Fruit fly (Drosophila melanogaster) whole organism, wandering third instar larva: Measurements from ENCODE around the gene CG5880.

ENCODE experiments used
- Abd-B ChIP-seq: fragments of >200 bp; optimal IDR thresholded peaks from 2 replicates; lab custom pipeline; 2017; ENCODE audit warnings: missing biosample characterization, missing genetic modification characterization
- CG32264 ChIP-seq: fragments of 200-800 bp; sonication (Bioruptor generic); optimal IDR thresholded peaks from 2 replicates; lab custom pipeline; 2016; ENCODE audit warnings: missing biosample characterization, missing genetic modification characterization
- CG9705 ChIP-seq: fragments of 200-800 bp; sonication (Bioruptor generic); optimal IDR thresholded peaks from 2 replicates; lab custom pipeline; 2018; ENCODE audit warnings: missing biosample characterization, mild to moderate bottlenecking, missing genetic modification characterization
- CrebA ChIP-seq: fragments of 200-800 bp; sonication (Bioruptor generic); optimal IDR thresholded peaks from 2 replicates; lab custom pipeline; 2016; ENCODE audit warnings: missing biosample characterization, mild to moderate bottlenecking, missing genetic modification characterization, borderline replicate concordance
- Dfd ChIP-seq: fragments of >200 bp; optimal IDR thresholded peaks from 2 replicates; lab custom pipeline; 2017; ENCODE audit warnings: missing biosample characterization, missing genetic modification characterization
- Dif ChIP-seq: fragments of 200-275, 200-300 bp; sonication (Bioruptor generic); optimal IDR thresholded peaks from 2 replicates; lab custom pipeline; 2018; ENCODE audit warnings: missing biosample characterization, missing genetic modification characterization; ENCODE audit not compliant: partially characterized antibody
- GATAd ChIP-seq: sonication (Bioruptor generic); optimal IDR thresholded peaks from 2 replicates; lab custom pipeline; 2016; ENCODE audit warnings: missing biosample characterization, missing genetic modification characterization
- HLH106 ChIP-seq: fragments of 200-800 bp; optimal IDR thresholded peaks from 3 replicates; lab custom pipeline; 2019; ENCODE audit warnings: missing biosample characterization, mild to moderate bottlenecking, missing genetic modification characterization, moderate library complexity
- Hnf4 ChIP-seq: fragments of 200-800 bp; sonication (Bioruptor generic); optimal IDR thresholded peaks from 2 replicates; lab custom pipeline; 2016; ENCODE audit warnings: missing biosample characterization, mild to moderate bottlenecking, missing genetic modification characterization
- Hr78 ChIP-seq: fragments of >200 bp; optimal IDR thresholded peaks from 2 replicates; lab custom pipeline; 2017; ENCODE audit warnings: missing biosample characterization, missing genetic modification characterization
- Hr83 ChIP-seq: fragments of 200-300 bp; sonication (Bioruptor generic); optimal IDR thresholded peaks from 2 replicates; lab custom pipeline; 2016; ENCODE audit warnings: missing biosample characterization, mild to moderate bottlenecking, missing genetic modification characterization, moderate library complexity; ENCODE audit not compliant: poor library complexity, severe bottlenecking
- Jra ChIP-seq: sonication (Bioruptor generic); optimal IDR thresholded peaks from 2 replicates; lab custom pipeline; 2016; ENCODE audit warnings: missing biosample characterization, missing genetic modification characterization
- Mio ChIP-seq: sonication (Bioruptor generic); optimal IDR thresholded peaks from 2 replicates; lab custom pipeline; 2016; ENCODE audit warnings: missing biosample characterization, missing genetic modification characterization
- Myc ChIP-seq: fragments of >200 bp; optimal IDR thresholded peaks from 2 replicates; lab custom pipeline; 2017
- N ChIP-seq: fragments of >200 bp; optimal IDR thresholded peaks from 2 replicates; lab custom pipeline; 2018; ENCODE audit warnings: missing biosample characterization, missing external identifiers, missing genetic modification characterization
- OdsH ChIP-seq: fragments of 200-800 bp; sonication (Bioruptor generic); optimal IDR thresholded peaks from 2 replicates; lab custom pipeline; 2016; ENCODE audit warnings: missing biosample characterization, mild to moderate bottlenecking, missing genetic modification characterization
- Sp1 ChIP-seq: fragments of 200-800 bp; sonication (Bioruptor generic); optimal IDR thresholded peaks from 3 replicates; lab custom pipeline; 2019; ENCODE audit warnings: missing biosample characterization, mild to moderate bottlenecking, missing genetic modification characterization, moderate library complexity
- Vsx2 ChIP-seq: fragments of 200-300, 225-300 bp; sonication (Bioruptor generic); optimal IDR thresholded peaks from 2 replicates; lab custom pipeline; 2018; ENCODE audit warnings: missing biosample characterization, missing genetic modification characterization; ENCODE audit not compliant: partially characterized antibody
- br ChIP-seq: fragments of 200-800 bp; sonication (Bioruptor generic); optimal IDR thresholded peaks from 2 replicates; lab custom pipeline; 2016; ENCODE audit warnings: missing biosample characterization, missing genetic modification characterization
- brk ChIP-seq: fragments of 200-800 bp; sonication (Bioruptor generic); optimal IDR thresholded peaks from 2 replicates; lab custom pipeline; 2016; ENCODE audit warnings: missing biosample characterization, mild to moderate bottlenecking, missing genetic modification characterization
- dl ChIP-seq, 2 experiments: fragments of 175-275, 200-275 bp in 1 of 2; fragments of 200-275 bp in 1 of 2; sonication (Bioruptor generic); optimal IDR thresholded peaks; lab custom pipeline; 2018; ENCODE audit warnings: mild to moderate bottlenecking in 2 of 2, missing biosample characterization in 2 of 2, missing genetic modification characterization in 2 of 2, moderate library complexity in 2 of 2; ENCODE audit not compliant: partially characterized antibody in 2 of 2, insufficient read depth in 1 of 2
- dmrt93B ChIP-seq: fragments of 200-800 bp; sonication (Bioruptor generic); optimal IDR thresholded peaks from 2 replicates; lab custom pipeline; 2018; ENCODE audit warnings: missing biosample characterization, mild to moderate bottlenecking, missing genetic modification characterization
- dsf ChIP-seq: sonication (Bioruptor generic); optimal IDR thresholded peaks from 2 replicates; lab custom pipeline; 2016; ENCODE audit warnings: missing biosample characterization, missing genetic modification characterization, borderline replicate concordance
- ey ChIP-seq: fragments of 200-800 bp; sonication (Bioruptor generic); optimal IDR thresholded peaks from 2 replicates; lab custom pipeline; 2016; ENCODE audit warnings: missing biosample characterization, missing genetic modification characterization
- foxo ChIP-seq, 2 experiments: fragments of 200-800 bp; sonication (Bioruptor generic); optimal IDR thresholded peaks; 2 replicates in 1 of 2; 3 replicates in 1 of 2; lab custom pipeline; 2016 to 2017; ENCODE audit warnings: missing biosample characterization in 2 of 2, missing genetic modification characterization in 2 of 2
- fru ChIP-seq: fragments of 200-800 bp; sonication (Bioruptor generic); optimal IDR thresholded peaks from 3 replicates; lab custom pipeline; 2016; ENCODE audit warnings: missing biosample characterization, mild to moderate bottlenecking, missing genetic modification characterization
- h ChIP-seq: fragments of 200-800 bp; sonication (Bioruptor generic); optimal IDR thresholded peaks from 3 replicates; lab custom pipeline; 2016; ENCODE audit warnings: missing biosample characterization, mild to moderate bottlenecking, missing genetic modification characterization
- jim ChIP-seq: fragments of 175-275, 200-325 bp; sonication (Bioruptor generic); optimal IDR thresholded peaks from 2 replicates; lab custom pipeline; 2016; ENCODE audit warnings: missing biosample characterization, mild to moderate bottlenecking, missing genetic modification characterization
- lola ChIP-seq: fragments of >200 bp; optimal IDR thresholded peaks from 2 replicates; lab custom pipeline; 2017; ENCODE audit warnings: missing biosample characterization, missing genetic modification characterization
- pan ChIP-seq: fragments of >200 bp; optimal IDR thresholded peaks from 2 replicates; lab custom pipeline; 2017
- psq ChIP-seq: fragments of 200-800 bp; sonication (Bioruptor generic); optimal IDR thresholded peaks from 3 replicates; lab custom pipeline; 2017; ENCODE audit warnings: missing biosample characterization, mild to moderate bottlenecking, missing genetic modification characterization, moderate library complexity
- sage ChIP-seq: fragments of 200-800 bp; sonication (Bioruptor generic); optimal IDR thresholded peaks from 2 replicates; lab custom pipeline; 2016; ENCODE audit warnings: missing biosample characterization, mild to moderate bottlenecking, missing genetic modification characterization
- sv ChIP-seq: fragments of 200-800 bp; sonication (Bioruptor generic); optimal IDR thresholded peaks from 3 replicates; lab custom pipeline; 2016; ENCODE audit warnings: missing biosample characterization, missing genetic modification characterization
- tai ChIP-seq: sonication (Bioruptor generic); optimal IDR thresholded peaks from 2 replicates; lab custom pipeline; 2016; ENCODE audit warnings: missing biosample characterization, missing genetic modification characterization
- usp ChIP-seq: fragments of >200 bp; optimal IDR thresholded peaks from 2 replicates; lab custom pipeline; 2017; ENCODE audit warnings: missing biosample characterization, missing genetic modification characterization
- woc ChIP-seq: sonication (Bioruptor generic); optimal IDR thresholded peaks from 2 replicates; lab custom pipeline; 2016; ENCODE audit warnings: missing biosample characterization, mild to moderate bottlenecking, missing genetic modification characterization

Gene CG5880

DNA sequence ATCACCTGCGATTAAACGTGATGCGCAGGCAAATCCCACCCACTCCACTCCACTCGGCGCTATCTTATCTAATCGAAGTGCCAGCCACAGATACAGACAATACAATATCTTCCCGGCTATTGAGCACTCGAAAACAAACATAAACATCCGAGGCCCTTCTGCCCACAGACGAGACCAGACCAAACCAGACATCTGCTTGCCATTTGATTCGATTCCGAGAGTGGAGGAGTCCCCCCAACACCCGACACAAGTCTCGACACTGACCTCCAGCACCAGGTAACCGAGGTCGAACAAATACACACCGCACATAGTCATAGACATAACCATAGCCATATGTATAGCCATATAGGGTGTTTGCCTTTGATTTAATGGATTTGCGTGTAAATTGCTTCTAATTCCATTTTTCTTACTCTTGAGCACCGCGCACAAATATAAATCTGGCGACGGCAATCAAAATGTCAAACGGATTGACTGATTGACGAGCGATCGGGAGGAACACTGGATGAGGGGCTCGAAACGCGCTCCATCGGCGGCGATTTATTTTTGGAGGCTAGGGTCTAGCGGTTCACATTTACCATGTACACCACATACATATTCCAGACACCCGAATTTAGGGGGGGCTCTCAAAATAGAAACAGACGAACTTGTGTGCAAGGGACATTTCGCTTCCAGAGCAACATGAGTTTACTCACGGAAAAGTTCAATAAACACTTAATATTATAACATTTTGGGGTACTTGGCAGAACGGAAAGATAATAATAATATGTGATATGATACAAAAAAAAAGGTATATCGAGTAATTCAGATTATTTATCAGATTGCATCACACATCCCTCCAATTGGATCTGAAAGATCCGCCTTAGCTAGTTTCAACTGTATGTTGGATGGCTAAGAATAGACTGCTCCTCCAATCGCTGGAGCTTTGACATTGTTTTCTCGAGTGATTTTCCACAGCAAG, 32.5 kb downstream of the CG5880 start:
- TF ChIP-seq Myc (no peak), dmrt93B (GFP tag; lab: Kevin White, UChicago) (no peak), N (GFP tag; lab: Kevin White, UChicago) (no peak), Hr83 (GFP tag; lab: Kevin White, UChicago) (no peak), CrebA (no peak), Dfd (GFP tag; lab: Kevin White, UChicago) (no peak), pan (lab: Kevin White, UChicago) (no peak), tai (GFP tag; lab: Kevin White, UChicago) (no peak), Hnf4 (GFP tag; lab: Kevin White, UChicago) (no peak), OdsH (no peak), woc (GFP tag; lab: Kevin White, UChicago) (no peak), sv (no peak), Hr78 (GFP tag; lab: Kevin White, UChicago) (no peak), Mio (GFP tag; lab: Kevin White, UChicago) (no peak), CG9705 (GFP tag; lab: Kevin White, UChicago) (no peak)
- TF ChIP-seq, all 38 proteins: peak for 0

dm6 chr3R:27149884-27150676, 33.5 kb downstream of the CG5880 start:
- TF ChIP-seq jim (no peak), tai (GFP tag; lab: Kevin White, UChicago) (no peak), CG32264 (GFP tag; lab: Kevin White, UChicago) (no peak), fru (GFP tag; lab: Kevin White, UChicago) (no peak), Dif (GFP tag; lab: Kevin White, UChicago) (peak; percentile 48), Mio (GFP tag; lab: Kevin White, UChicago) (no peak), Sp1 (GFP tag; lab: Kevin White, UChicago) (no peak), ey (no peak), lola (GFP tag; lab: Kevin White, UChicago) (no peak), brk (GFP tag; lab: Kevin White, UChicago) (no peak), Hr83 (GFP tag; lab: Kevin White, UChicago) (no peak), CrebA (no peak), Dfd (GFP tag; lab: Kevin White, UChicago) (no peak), foxo (GFP tag; optimal IDR thresholded peaks at IDR 0.05; lab: Kevin White, UChicago) (no peak), h (GFP tag; lab: Kevin White, UChicago) (no peak), psq (GFP tag; lab: Kevin White, UChicago) (peak; percentile 91), Jra (GFP tag; lab: Kevin White, UChicago) (no peak), HLH106 (tag; lab: Kevin White, UChicago) (no peak), woc (GFP tag; lab: Kevin White, UChicago) (no peak), br (GFP tag; lab: Kevin White, UChicago) (peak; percentile 2)

- no peak for TF ChIP-seq pan (lab: Kevin White, UChicago)
- TF ChIP-seq woc (GFP tag; lab: Kevin White, UChicago) = peak; percentile 61
- no peak for TF ChIP-seq dmrt93B (GFP tag; lab: Kevin White, UChicago)
- no peak for TF ChIP-seq fru (GFP tag; lab: Kevin White, UChicago)
- TF ChIP-seq lola (GFP tag; lab: Kevin White, UChicago) = no peak
- TF ChIP-seq CrebA = no peak
- no peak for TF ChIP-seq GATAd (GFP tag; lab: Kevin White, UChicago)
- TF ChIP-seq sage = no peak
- TF ChIP-seq CG32264 (GFP tag; lab: Kevin White, UChicago) = no peak
- peak; percentile 35 for TF ChIP-seq Dif (GFP tag; lab: Kevin White, UChicago)
- TF ChIP-seq Hr83 (GFP tag; lab: Kevin White, UChicago) = peak; percentile 49
- TF ChIP-seq ey = no peak
- TF ChIP-seq HLH106 (tag; lab: Kevin White, UChicago) = peak; percentile 43
- peak; percentile 9 for TF ChIP-seq psq (GFP tag; lab: Kevin White, UChicago)
- TF ChIP-seq tai (GFP tag; lab: Kevin White, UChicago) = no peak
- TF ChIP-seq CG9705 (GFP tag; lab: Kevin White, UChicago) = no peak
- TF ChIP-seq brk (GFP tag; lab: Kevin White, UChicago) = no peak
- no peak for TF ChIP-seq dl (GFP tag; optimal IDR thresholded peaks at IDR 0.05; lab: Kevin White, UChicago; ENCODE audit: insufficient read depth in 1 of 2, partially characterized antibody in 2 of 2)
- TF ChIP-seq OdsH = no peak
- no peak for TF ChIP-seq Mio (GFP tag; lab: Kevin White, UChicago)
- TF ChIP-seq Dfd (GFP tag; lab: Kevin White, UChicago) = no peak
- TF ChIP-seq Vsx2 (GFP tag; lab: Kevin White, UChicago) = no peak
- peak; percentile 59 for TF ChIP-seq Hr78 (GFP tag; lab: Kevin White, UChicago)
- no peak for TF ChIP-seq jim
- TF ChIP-seq Hnf4 (GFP tag; lab: Kevin White, UChicago) = peak; percentile 30
- TF ChIP-seq h (GFP tag; lab: Kevin White, UChicago) = peak; percentile 47
- peak; percentile 13 for TF ChIP-seq Abd-B (GFP tag; lab: Kevin White, UChicago)
- no peak for TF ChIP-seq usp (GFP tag; lab: Kevin White, UChicago)
- peak; percentile 91 for TF ChIP-seq N (GFP tag; lab: Kevin White, UChicago)
- no peak for TF ChIP-seq dsf
Observed at dm6 chr3R:27150685-27151515, 34.4 kb downstream of the CG5880 start, which contains the start of gene CG6051. Gene CG6051 (minus strand): TSS chr3R:27151069.
